Worm (Caenorhabditis elegans) whole organism, L4 larva: Measurements from ENCODE around the gene M110.8.

Experiments used
- F10B5.3 ChIP-seq: sonication (generic microtip); optimal IDR thresholded peaks from 2 replicates; lab custom pipeline; 2016; ENCODE audit warnings: mild to moderate bottlenecking, missing genetic modification characterization, missing compliant biosample characterization
- F37D6.2 ChIP-seq: sonication (generic microtip); optimal IDR thresholded peaks from 2 replicates; lab custom pipeline; 2016; ENCODE audit warnings: mild to moderate bottlenecking, missing genetic modification characterization, missing compliant biosample characterization
- F44E2.7 ChIP-seq: fragments of 200-800 bp; sonication (Bioruptor generic); IDR thresholded peaks from 2 replicates; pipeline ENCODE4 v2.1.2; 2022; ENCODE audit warnings: missing genetic modification characterization, missing compliant biosample characterization
- F49E8.2 ChIP-seq: sonication (generic microtip); optimal IDR thresholded peaks from 2 replicates; lab custom pipeline; 2016; ENCODE audit warnings: missing compliant biosample characterization, mild to moderate bottlenecking, missing genetic modification characterization, borderline replicate concordance
- R02D3.7 ChIP-seq: fragments of 150-350 bp; sonication (generic microtip); optimal IDR thresholded peaks from 3 replicates; lab custom pipeline; 2014; ENCODE audit warnings: missing biosample characterization, missing genetic modification characterization
- Y105C5A.15 ChIP-seq: fragments of 200-800 bp; sonication (Bioruptor generic); IDR thresholded peaks from 2 replicates; pipeline ENCODE4 v1.3.6; 2022; ENCODE audit warnings: missing genetic modification characterization, missing compliant biosample characterization
- Y75B8A.6 ChIP-seq: fragments of 200-800 bp; sonication (Bioruptor generic); IDR thresholded peaks from 2 replicates; pipeline ENCODE4 v1.3.6; 2022; ENCODE audit warnings: missing genetic modification reagents, missing genetic modification characterization, missing compliant biosample characterization
- ZK546.5 ChIP-seq, 2 experiments: sonication (generic microtip); optimal IDR thresholded peaks; 2 replicates each; lab custom pipeline; 2017; ENCODE audit warnings: missing biosample characterization in 2 of 2, missing genetic modification characterization in 2 of 2
- aha-1 ChIP-seq: fragments of 150-350 bp; peaks from one replicate; lab custom pipeline; 2014; ENCODE audit warnings: missing biosample characterization, missing genetic modification characterization
- aly-2 ChIP-seq: sonication (generic microtip); optimal IDR thresholded peaks from 2 replicates; lab custom pipeline; 2018; ENCODE audit warnings: missing biosample characterization, missing genetic modification characterization
- ama-1 ChIP-seq: fragments of 150-350 bp; optimal IDR thresholded peaks from 2 replicates; lab custom pipeline; 2014; ENCODE audit warnings: inconsistent platforms, mixed read lengths
- attf-4 ChIP-seq: sonication (generic microtip); optimal IDR thresholded peaks from 3 replicates; lab custom pipeline; 2017; ENCODE audit warnings: missing biosample characterization, missing genetic modification characterization
- ceh-20 ChIP-seq: fragments of 200-800 bp; sonication (Bioruptor generic); IDR thresholded peaks from 2 replicates; pipeline ENCODE4 v1.3.6; 2022; ENCODE audit warnings: missing genetic modification reagents, missing genetic modification characterization, missing compliant biosample characterization
- ceh-32 ChIP-seq: sonication (generic microtip); optimal IDR thresholded peaks from 2 replicates; lab custom pipeline; 2016; ENCODE audit warnings: mild to moderate bottlenecking, missing genetic modification characterization, missing compliant biosample characterization; ENCODE audit not compliant: poor library complexity
- ctbp-1 ChIP-seq: fragments of 200-800 bp; sonication (Bioruptor generic); IDR thresholded peaks from 2 replicates; pipeline ENCODE4 v1.3.6; 2022; ENCODE audit warnings: missing genetic modification reagents, missing genetic modification characterization, missing compliant biosample characterization
- daf-12 ChIP-seq: fragments of 150-350 bp; optimal IDR thresholded peaks from 2 replicates; lab custom pipeline; 2014; ENCODE audit warnings: missing biosample characterization, missing genetic modification reagents, missing genetic modification characterization
- daf-19 ChIP-seq: fragments of 200-800 bp; sonication (Bioruptor generic); conservative IDR thresholded peaks from 2 replicates; pipeline ENCODE4 v1.3.6; 2022; ENCODE audit warnings: missing genetic modification characterization, missing compliant biosample characterization
- daf-8 ChIP-seq: fragments of 200-800 bp; sonication (Bioruptor generic); IDR thresholded peaks from 2 replicates; pipeline ENCODE4 v1.3.6; 2022; ENCODE audit warnings: missing genetic modification characterization, missing compliant biosample characterization
- dmd-6 ChIP-seq: fragments of 200-800 bp; sonication (Bioruptor generic); IDR thresholded peaks from 2 replicates; pipeline ENCODE4 v1.3.6; 2022; ENCODE audit warnings: missing genetic modification reagents, missing genetic modification characterization, missing compliant biosample characterization
- dmd-8 ChIP-seq: fragments of 200-800 bp; sonication (Bioruptor generic); IDR thresholded peaks from 2 replicates; pipeline ENCODE4 v1.3.6; 2022; ENCODE audit warnings: missing genetic modification characterization, missing compliant biosample characterization
- dmd-9 ChIP-seq: fragments of 200-800 bp; sonication (Bioruptor generic); IDR thresholded peaks from 2 replicates; pipeline ENCODE4 v1.3.6; 2022; ENCODE audit warnings: missing genetic modification reagents, missing genetic modification characterization, missing compliant biosample characterization
- dpl-1 ChIP-seq: fragments of 150-350 bp; optimal IDR thresholded peaks from 2 replicates; lab custom pipeline; 2014; ENCODE audit warnings: missing biosample characterization, missing genetic modification reagents, missing genetic modification characterization
- dve-1 ChIP-seq: sonication (generic microtip); optimal IDR thresholded peaks from 2 replicates; lab custom pipeline; 2017; ENCODE audit warnings: antibody characterized with exemption, mild to moderate bottlenecking, missing genetic modification characterization, missing compliant biosample characterization; ENCODE audit not compliant: insufficient read depth
- egl-27 ChIP-seq: sonication (generic microtip); optimal IDR thresholded peaks from 3 replicates; lab custom pipeline; 2017; ENCODE audit warnings: missing biosample characterization, missing genetic modification reagents, missing genetic modification characterization
- egl-43 ChIP-seq: fragments of 200-800 bp; sonication (Bioruptor generic); IDR thresholded peaks from 2 replicates; pipeline ENCODE4 v1.3.6; 2022; ENCODE audit warnings: missing genetic modification reagents, missing genetic modification characterization, missing compliant biosample characterization
- fkh-10 ChIP-seq: fragments of 150-350 bp; optimal IDR thresholded peaks from 2 replicates; lab custom pipeline; 2014; ENCODE audit warnings: missing biosample characterization, missing genetic modification reagents, missing genetic modification characterization
- gei-8 ChIP-seq: fragments of 200-800 bp; sonication (Bioruptor generic); optimal IDR thresholded peaks from 2 replicates; lab custom pipeline; 2018; ENCODE audit warnings: mild to moderate bottlenecking, missing genetic modification characterization, missing compliant biosample characterization
- hif-1 ChIP-seq, 2 experiments: sonication (generic microtip); optimal IDR thresholded peaks; 2 replicates each; lab custom pipeline; 2016 to 2017; ENCODE audit warnings: missing compliant biosample characterization in 2 of 2, missing genetic modification characterization in 2 of 2, missing genetic modification reagents in 2 of 2, missing genotype in 2 of 2, mild to moderate bottlenecking in 1 of 2
- hlh-30 ChIP-seq: sonication (generic microtip); optimal IDR thresholded peaks from 2 replicates; lab custom pipeline; 2017; ENCODE audit warnings: antibody characterized with exemption, mild to moderate bottlenecking, missing genetic modification characterization, missing compliant biosample characterization; ENCODE audit not compliant: insufficient read depth
- jun-1 ChIP-seq: fragments of 150-350 bp; optimal IDR thresholded peaks from 2 replicates; lab custom pipeline; 2014; ENCODE audit warnings: missing biosample characterization, missing genetic modification reagents, missing genetic modification characterization
- lin-1 ChIP-seq: fragments of 200-800 bp; sonication (Bioruptor generic); IDR thresholded peaks from 2 replicates; pipeline ENCODE4 v1.3.6; 2022; ENCODE audit warnings: missing genetic modification reagents, missing genetic modification characterization, missing compliant biosample characterization
- lin-38 ChIP-seq: fragments of 200-800 bp; sonication (Bioruptor generic); IDR thresholded peaks from 2 replicates; pipeline ENCODE4 v1.3.6; 2022; ENCODE audit warnings: missing genetic modification reagents, missing genetic modification characterization, missing compliant biosample characterization
- lin-39 ChIP-seq: fragments of 150-350 bp; optimal IDR thresholded peaks from 2 replicates; lab custom pipeline; 2014; ENCODE audit warnings: missing biosample characterization, missing genetic modification reagents, missing genetic modification characterization
- lir-3 ChIP-seq: sonication (generic microtip); optimal IDR thresholded peaks from 2 replicates; lab custom pipeline; 2016; ENCODE audit warnings: mild to moderate bottlenecking, missing genetic modification characterization, missing compliant biosample characterization
- madf-9 ChIP-seq: fragments of 200-800 bp; sonication (Bioruptor generic); conservative IDR thresholded peaks from 2 replicates; pipeline ENCODE4 v1.3.6; 2022; ENCODE audit warnings: missing genetic modification reagents, missing genetic modification characterization, missing compliant biosample characterization
- nhr-102 ChIP-seq: sonication (generic microtip); optimal IDR thresholded peaks from 2 replicates; lab custom pipeline; 2016; ENCODE audit warnings: mild to moderate bottlenecking, missing genetic modification characterization, moderate library complexity, missing compliant biosample characterization
- nhr-11 ChIP-seq: fragments of 150-350 bp; optimal IDR thresholded peaks from 2 replicates; lab custom pipeline; 2014; ENCODE audit warnings: missing biosample characterization, missing genetic modification characterization
- nhr-237 ChIP-seq: sonication (generic microtip); optimal IDR thresholded peaks from 2 replicates; lab custom pipeline; 2017; ENCODE audit warnings: missing biosample characterization, missing genetic modification characterization
- nhr-25 ChIP-seq: sonication (generic microtip); optimal IDR thresholded peaks from 2 replicates; lab custom pipeline; 2017; ENCODE audit warnings: missing genetic modification characterization, mild to moderate bottlenecking, missing compliant biosample characterization, antibody characterized with exemption, moderate library complexity, borderline replicate concordance; ENCODE audit not compliant: insufficient read depth
- nhr-41 ChIP-seq: fragments of 200-800 bp; sonication (Bioruptor generic); IDR thresholded peaks from 2 replicates; pipeline ENCODE4 v1.3.6; 2022; ENCODE audit warnings: missing genetic modification reagents, missing genetic modification characterization, missing compliant biosample characterization
- nhr-48 ChIP-seq: sonication (generic microtip); optimal IDR thresholded peaks from 2 replicates; lab custom pipeline; 2016; ENCODE audit warnings: mild to moderate bottlenecking, missing genetic modification characterization, missing compliant biosample characterization
- pha-4 ChIP-seq, 2 experiments: fragments of 150-350 bp in 1 of 2; fragments of 200-800 bp in 1 of 2; sonication (Bioruptor generic) in 1 of 2; IDR thresholded peaks in 1 of 2; optimal IDR thresholded peaks in 1 of 2; 2 replicates each; pipeline versions ENCODE4 v1.3.6 to Lab custom; 2014 to 2022; ENCODE audit warnings: missing genetic modification characterization in 2 of 2, missing genetic modification reagents in 2 of 2, missing biosample characterization in 1 of 2, missing compliant biosample characterization in 1 of 2
- php-3 ChIP-seq: fragments of 200-800 bp; sonication (Bioruptor generic); IDR thresholded peaks from 2 replicates; pipeline ENCODE4 v1.3.6; 2022; ENCODE audit warnings: missing genetic modification reagents, missing genetic modification characterization, missing compliant biosample characterization
- rbr-2 ChIP-seq: sonication (generic microtip); optimal IDR thresholded peaks from 2 replicates; lab custom pipeline; 2016; ENCODE audit warnings: missing genotype, missing genetic modification characterization, missing compliant biosample characterization
- saeg-2 ChIP-seq: fragments of 200-800 bp; sonication (Bioruptor generic); IDR thresholded peaks from 2 replicates; pipeline ENCODE4 v1.3.6; 2022; ENCODE audit warnings: missing genetic modification reagents, missing genetic modification characterization, missing compliant biosample characterization
- set-16 ChIP-seq: fragments of 200-800 bp; sonication (Bioruptor generic); IDR thresholded peaks from 2 replicates; pipeline ENCODE4 v1.3.6; 2022; ENCODE audit warnings: missing genetic modification reagents, missing genetic modification characterization, missing compliant biosample characterization
- spr-1 ChIP-seq: sonication (generic microtip); optimal IDR thresholded peaks from 2 replicates; lab custom pipeline; 2016; ENCODE audit warnings: mild to moderate bottlenecking, missing genetic modification characterization, missing compliant biosample characterization
- unc-130 ChIP-seq: sonication (generic microtip); optimal IDR thresholded peaks from 2 replicates; lab custom pipeline; 2016; ENCODE audit warnings: missing genetic modification reagents, missing genetic modification characterization, missing compliant biosample characterization
- vab-7 ChIP-seq: fragments of 200-800 bp; sonication (Bioruptor generic); IDR thresholded peaks from 2 replicates; pipeline ENCODE4 v1.3.6; 2022; ENCODE audit warnings: missing genetic modification reagents, missing genetic modification characterization, missing compliant biosample characterization
- zfp-2 ChIP-seq: sonication (generic microtip); optimal IDR thresholded peaks from 2 replicates; lab custom pipeline; 2016; ENCODE audit warnings: mild to moderate bottlenecking, missing genetic modification characterization, missing compliant biosample characterization
- ztf-11 ChIP-seq: fragments of 150-350 bp; optimal IDR thresholded peaks from 2 replicates; lab custom pipeline; 2014; ENCODE audit warnings: missing biosample characterization, missing genetic modification characterization

The M110.8 gene

ce11 chrII:8216433-8216832 lies 7.1 kb upstream of the M110.8 start, which contains the start of gene M110.3 (continued):
- TF ChIP-seq jun-1 (tag; lab: Kevin White, UChicago) = no peak
- TF ChIP-seq aly-2 (tag; lab: Kevin White, UChicago) = no peak
- TF ChIP-seq F49E8.2 = no peak
- TF ChIP-seq spr-1 (tag; lab: Kevin White, UChicago) = no peak
- TF ChIP-seq ceh-20 = no peak
- no peak for TF ChIP-seq nhr-48 (tag; lab: Kevin White, UChicago)
- no peak for TF ChIP-seq ztf-11 (tag; lab: Kevin White, UChicago)
- no peak for TF ChIP-seq F37D6.2 (tag; lab: Kevin White, UChicago)
- no peak for TF ChIP-seq F44E2.7 (GFP tag; lab: Robert Waterston, UW)
- TF ChIP-seq F10B5.3 = no peak
- TF ChIP-seq ceh-32 (tag; lab: Kevin White, UChicago) = no peak
- TF ChIP-seq Y75B8A.6 (GFP tag; lab: Robert Waterston, UW) = no peak
- no peak for TF ChIP-seq daf-12
- TF ChIP-seq aha-1 (tag; lab: Kevin White, UChicago) = no peak
- TF ChIP-seq zfp-2 (tag; lab: Kevin White, UChicago) = no peak
- TF ChIP-seq daf-19 (GFP tag; lab: Robert Waterston, UW) = no peak
- no peak for TF ChIP-seq nhr-25
- TF ChIP-seq php-3 = no peak
- no peak for TF ChIP-seq dmd-9 (GFP tag; lab: Robert Waterston, UW)
- TF ChIP-seq lin-1 (GFP tag; lab: Robert Waterston, UW) = no peak
- TF ChIP-seq lin-39 (tag; lab: Kevin White, UChicago) = no peak
- TF ChIP-seq ama-1 = no peak
- TF ChIP-seq hlh-30 (tag; lab: Kevin White, UChicago) = peak; percentile 45
- no peak for TF ChIP-seq ctbp-1 (GFP tag; lab: Robert Waterston, UW)
- TF ChIP-seq lir-3 (tag; lab: Kevin White, UChicago) = no peak
- TF ChIP-seq nhr-11 (tag; lab: Kevin White, UChicago) = no peak
- no peak for TF ChIP-seq dmd-6 (GFP tag; lab: Robert Waterston, UW)
- TF ChIP-seq gei-8 (GFP tag; lab: Kevin White, UChicago) = no peak
- peak; percentile 23 for TF ChIP-seq unc-130
- TF ChIP-seq lin-38 (GFP tag; lab: Robert Waterston, UW) = 0 out of 2 replicates have a peak, but pooled peaks have one; percentile 25
- no peak for TF ChIP-seq ZK546.5 (tag; optimal IDR thresholded peaks at IDR 0.05; lab: Kevin White, UChicago)
- peak; percentile 53 for TF ChIP-seq dpl-1 (GFP tag; lab: Kevin White, UChicago)
- no peak for TF ChIP-seq pha-4 (GFP tag; IDR thresholded peaks at IDR 0.05; lab: Robert Waterston, UW)
- no peak for TF ChIP-seq pha-4 (tag; optimal IDR thresholded peaks at IDR 0.05; lab: Kevin White, UChicago)
- no peak for TF ChIP-seq nhr-41
- TF ChIP-seq R02D3.7 (tag; lab: Kevin White, UChicago) = peak; percentile 76
- TF ChIP-seq hif-1 (tag; optimal IDR thresholded peaks at IDR 0.05; lab: Kevin White, UChicago) = no peak
- TF ChIP-seq Y105C5A.15 = no peak
- TF ChIP-seq set-16 (GFP tag; lab: Robert Waterston, UW) = no peak
- TF ChIP-seq dmd-8 = no peak
- no peak for TF ChIP-seq nhr-237
- TF ChIP-seq madf-9 (GFP tag; lab: Robert Waterston, UW) = no peak
- TF ChIP-seq attf-4 (tag; lab: Kevin White, UChicago) = no peak
- TF ChIP-seq fkh-10 (GFP tag; lab: Kevin White, UChicago) = peak; percentile 45
- TF ChIP-seq vab-7 (GFP tag; lab: Robert Waterston, UW) = no peak
- no peak for TF ChIP-seq saeg-2 (GFP tag; lab: Robert Waterston, UW)
- TF ChIP-seq egl-43 (GFP tag; lab: Robert Waterston, UW) = no peak
- TF ChIP-seq nhr-102 (tag; lab: Kevin White, UChicago) = no peak
- peak; percentile 29 for TF ChIP-seq rbr-2 (tag; lab: Kevin White, UChicago)
- peak; percentile 25 for TF ChIP-seq dve-1
- TF ChIP-seq egl-27 = no peak
- TF ChIP-seq daf-8 = no peak
